Fruit fly (Drosophila melanogaster): Measurements from ENCODE around the gene CG34132.

DNA sequence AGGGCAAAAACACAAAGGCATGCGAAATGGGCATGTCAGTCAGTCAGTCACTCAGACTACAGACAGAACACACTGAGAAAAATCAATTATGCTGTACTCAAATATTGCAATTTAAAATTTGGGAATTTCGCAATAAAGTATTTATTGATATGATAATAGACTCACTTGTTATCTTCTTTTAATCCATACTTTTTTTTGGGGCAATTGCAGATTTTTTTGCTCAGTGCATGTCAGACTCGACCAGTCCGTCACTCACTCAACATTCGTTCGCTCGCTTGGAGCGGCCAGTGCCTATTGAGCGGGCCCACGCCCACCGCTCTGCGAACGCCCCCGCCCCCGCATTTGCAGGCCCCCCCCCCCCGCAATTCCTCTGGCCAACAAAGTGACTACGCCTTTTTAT, 31.1 kb downstream of the CG34132 start:
- TF ChIP-seq Oli (tag; optimal IDR thresholded peaks at IDR 0.05) = peak; percentile 80
- peak; percentile 81 for TF ChIP-seq Hmr (GFP tag; optimal IDR thresholded peaks at IDR 0.05)
- TF ChIP-seq CrebB (tag; optimal IDR thresholded peaks at IDR 0.05) = peak; percentile 17
- TF ChIP-seq CG12219 (GFP tag; optimal IDR thresholded peaks at IDR 0.05) = peak; percentile 68
- TF ChIP-seq CG6765 (GFP tag; optimal IDR thresholded peaks at IDR 0.05) = no peak
- no peak for TF ChIP-seq CG7372 (GFP tag; IDR thresholded peaks at IDR 0.05)
- TF ChIP-seq Fer2 (tag; optimal IDR thresholded peaks at IDR 0.05) = no peak
- no peak for TF ChIP-seq Deaf1 (tag; optimal IDR thresholded peaks at IDR 0.05)
- peak; percentile 50; the same call in 1 of the 2 replicates for TF ChIP-seq peb (GFP tag; IDR thresholded peaks at IDR 0.05)
- TF ChIP-seq CG9609 (GFP tag; optimal IDR thresholded peaks at IDR 0.05) = peak; percentile 66

Data from whole organism, embryonic.